Worm (Caenorhabditis elegans) whole organism, young adult: ENCODE data around the gene K09D9.3.

Experiments used
- F37B4.10 ChIP-seq: fragments of 200-800 bp; sonication (Bioruptor generic); IDR thresholded peaks from 2 replicates; pipeline ENCODE4 v1.3.6; 2022; ENCODE audit warnings: missing genetic modification characterization, missing compliant biosample characterization
- Y79H2A.3 ChIP-seq: fragments of 200-800 bp; sonication (Bioruptor generic); conservative IDR thresholded peaks from 2 replicates; pipeline ENCODE4 v1.3.6; 2022; ENCODE audit warnings: missing genetic modification reagents, missing genetic modification characterization, missing compliant biosample characterization
- ama-1 ChIP-seq, 3 experiments: fragments of 150-350 bp in 1 of 3; sonication (generic microtip) in 2 of 3; optimal IDR thresholded peaks; 2 replicates each; lab custom pipeline; 2014 to 2018; ENCODE audit warnings: missing biosample characterization in 2 of 3, missing genetic modification characterization in 2 of 3, missing genetic modification reagents in 2 of 3
- chd-7 ChIP-seq: sonication (generic microtip); optimal IDR thresholded peaks from 2 replicates; lab custom pipeline; 2016; ENCODE audit warnings: mild to moderate bottlenecking, missing genetic modification characterization, moderate library complexity, missing compliant biosample characterization
- madf-3 ChIP-seq: fragments of 200-800 bp; sonication (Bioruptor generic); IDR thresholded peaks from 2 replicates; pipeline ENCODE4 v1.3.6; 2022; ENCODE audit warnings: missing genetic modification reagents, missing genetic modification characterization, missing compliant biosample characterization
- pha-4 ChIP-seq: fragments of 150-350 bp; sonication (generic microtip); optimal IDR thresholded peaks from 2 replicates; lab custom pipeline; 2014; ENCODE audit warnings: missing biosample characterization, missing genetic modification reagents, missing genetic modification characterization

DNA sequence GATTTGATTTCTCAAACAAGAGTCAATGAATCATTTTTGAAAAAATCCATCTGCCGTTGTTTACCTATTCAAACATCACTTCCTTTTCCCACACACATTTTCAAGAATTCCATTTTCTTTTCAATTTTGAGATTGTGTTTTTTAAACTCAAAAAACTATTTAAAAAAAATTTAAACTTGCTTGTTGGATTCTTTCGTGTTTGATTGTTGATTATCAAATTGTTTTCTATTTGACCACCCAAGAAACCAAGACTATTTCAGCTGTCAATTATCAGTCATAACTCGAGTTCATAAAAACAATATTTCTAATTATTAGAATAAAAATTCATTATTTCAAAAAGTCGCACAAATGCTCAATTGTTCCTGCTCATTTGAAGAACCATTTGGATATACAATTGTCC lies 14.1 kb upstream of the K09D9.3 start, which contains the start of gene srh-8:
- TF ChIP-seq ama-1 (optimal IDR thresholded peaks at IDR 0.05; lab: Kevin White, UChicago) (no peak), ama-1 (GFP tag; optimal IDR thresholded peaks at IDR 0.05; lab: Kevin White, UChicago) (no peak), Y79H2A.3 (no peak), chd-7 (tag; lab: Kevin White, UChicago) (no peak), madf-3 (no peak), pha-4 (tag; lab: Kevin White, UChicago) (no peak), F37B4.10 (GFP tag; lab: Robert Waterston, UW) (no peak)
